Fruit fly (Drosophila melanogaster) whole organism, prepupa: ENCODE results near the gene Spg7.
A peak's percentile ranks its signal among the peaks of the same experiment; 100 is the strongest.

Source experiments
- Blimp-1 ChIP-seq: fragments of 200-800 bp; sonication (Bioruptor generic); optimal IDR thresholded peaks from 3 replicates; lab custom pipeline; 2017; ENCODE audit warnings: missing biosample characterization, missing genetic modification characterization, mild to moderate bottlenecking, moderate library complexity, missing genetic modification reagents
- CG10631 ChIP-seq: fragments of 200-800 bp; sonication (Bioruptor generic); optimal IDR thresholded peaks from 2 replicates; lab custom pipeline; 2016; ENCODE audit warnings: missing biosample characterization, missing genetic modification characterization
- CG11902 ChIP-seq: fragments of 200-800 bp; sonication (Bioruptor generic); optimal IDR thresholded peaks from 3 replicates; lab custom pipeline; 2016; ENCODE audit warnings: missing biosample characterization, missing genetic modification characterization
- CG15336 ChIP-seq: fragments of 200-800 bp; sonication (Bioruptor generic); IDR thresholded peaks from 2 replicates; pipeline ENCODE4 v1.3.6; 2022; ENCODE audit warnings: missing biosample characterization, missing genetic modification characterization
- CG16779 ChIP-seq: fragments of 200-800 bp; sonication (Bioruptor generic); optimal IDR thresholded peaks from 3 replicates; lab custom pipeline; 2017; ENCODE audit warnings: missing biosample characterization, mild to moderate bottlenecking, missing genetic modification characterization
- CG3032 ChIP-seq: fragments of 200-800 bp; optimal IDR thresholded peaks from 2 replicates; lab custom pipeline; 2019; ENCODE audit warnings: missing biosample characterization, mild to moderate bottlenecking, missing genetic modification characterization, moderate library complexity
- CG31627 ChIP-seq: fragments of 200-800 bp; sonication (Bioruptor generic); optimal IDR thresholded peaks from 3 replicates; lab custom pipeline; 2016; ENCODE audit warnings: missing biosample characterization, missing genetic modification characterization
- CG32006 ChIP-seq: fragments of 200-800 bp; sonication (Bioruptor generic); optimal IDR thresholded peaks from 3 replicates; lab custom pipeline; 2017; ENCODE audit warnings: missing biosample characterization, mild to moderate bottlenecking, missing genetic modification characterization
- CG4318 ChIP-seq: fragments of 200-800 bp; sonication (Bioruptor generic); optimal IDR thresholded peaks from 3 replicates; lab custom pipeline; 2017; ENCODE audit warnings: missing biosample characterization, mild to moderate bottlenecking, missing genetic modification characterization
- CG6163 ChIP-seq: fragments of 200-800 bp; sonication (Bioruptor generic); IDR thresholded peaks from 3 replicates; pipeline ENCODE4 v1.3.6; 2022; ENCODE audit warnings: missing biosample characterization, missing genetic modification characterization
- CG6276 ChIP-seq: fragments of 200-800 bp; sonication (Bioruptor generic); optimal IDR thresholded peaks from 2 replicates; lab custom pipeline; 2017; ENCODE audit warnings: missing biosample characterization, mild to moderate bottlenecking, missing genetic modification characterization
- CG6792 ChIP-seq: fragments of 200-800 bp; sonication (Bioruptor generic); optimal IDR thresholded peaks from 3 replicates; lab custom pipeline; 2016; ENCODE audit warnings: missing biosample characterization, missing genetic modification characterization
- CG6808 ChIP-seq: fragments of 200-800 bp; sonication (Bioruptor generic); optimal IDR thresholded peaks from 3 replicates; lab custom pipeline; 2017; ENCODE audit warnings: missing biosample characterization, missing genetic modification characterization, mild to moderate bottlenecking, moderate library complexity, missing genetic modification reagents
- CG6854 ChIP-seq: fragments of 200-800 bp; sonication (Bioruptor generic); optimal IDR thresholded peaks from 2 replicates; lab custom pipeline; 2017; ENCODE audit warnings: missing biosample characterization, mild to moderate bottlenecking, missing genetic modification characterization
- CG8119 ChIP-seq: fragments of 200-800 bp; sonication (Bioruptor generic); IDR thresholded peaks from 3 replicates; pipeline ENCODE4 v1.3.6; 2022; ENCODE audit warnings: missing biosample characterization, missing genetic modification characterization
- CG8632 ChIP-seq: fragments of 200-800 bp; sonication (Bioruptor generic); optimal IDR thresholded peaks from 3 replicates; lab custom pipeline; 2016; ENCODE audit warnings: missing biosample characterization, missing genetic modification characterization
- Eip78C ChIP-seq: fragments of 200-800 bp; sonication (Bioruptor generic); peaks from one replicate; lab custom pipeline; 2016; ENCODE audit warnings: missing biosample characterization, missing genetic modification characterization
- Ets96B ChIP-seq: fragments of 200-800 bp; optimal IDR thresholded peaks from 2 replicates; lab custom pipeline; 2019; ENCODE audit warnings: missing biosample characterization, mild to moderate bottlenecking, missing genetic modification characterization, moderate library complexity
- Gug ChIP-seq: fragments of 200-800 bp; sonication (Bioruptor generic); IDR thresholded peaks from 2 replicates; pipeline ENCODE4 v1.3.6; 2022; ENCODE audit warnings: missing biosample characterization, missing genetic modification characterization
- Hr39 ChIP-seq: fragments of 200-800 bp; sonication (Bioruptor generic); optimal IDR thresholded peaks from 2 replicates; lab custom pipeline; 2016; ENCODE audit warnings: missing biosample characterization, missing genetic modification characterization
- Lpt ChIP-seq: fragments of 200-800 bp; sonication (Bioruptor generic); optimal IDR thresholded peaks from 3 replicates; lab custom pipeline; 2016; ENCODE audit warnings: missing biosample characterization, missing genetic modification characterization
- OdsH ChIP-seq: fragments of 200-800 bp; sonication (Bioruptor generic); optimal IDR thresholded peaks from 3 replicates; lab custom pipeline; 2016; ENCODE audit warnings: missing biosample characterization, missing genetic modification characterization
- Smox ChIP-seq: fragments of 200-800 bp; sonication (Bioruptor generic); optimal IDR thresholded peaks from 3 replicates; lab custom pipeline; 2016; ENCODE audit warnings: missing biosample characterization, missing genetic modification characterization
- Sox102F ChIP-seq: fragments of 200-800 bp; sonication (Bioruptor generic); optimal IDR thresholded peaks from 2 replicates; lab custom pipeline; 2016; ENCODE audit warnings: missing biosample characterization, mild to moderate bottlenecking, missing genetic modification characterization
- Sox14 ChIP-seq: fragments of 200-800 bp; sonication (Bioruptor generic); optimal IDR thresholded peaks from 3 replicates; lab custom pipeline; 2016; ENCODE audit warnings: missing biosample characterization, missing genetic modification characterization
- Sox15 ChIP-seq: fragments of 200-800 bp; sonication (Bioruptor generic); optimal IDR thresholded peaks from 3 replicates; lab custom pipeline; 2016; ENCODE audit warnings: missing biosample characterization, missing genetic modification characterization
- achi ChIP-seq: fragments of 200-800 bp; sonication (Bioruptor generic); optimal IDR thresholded peaks from 3 replicates; lab custom pipeline; 2016; ENCODE audit warnings: missing biosample characterization, missing genetic modification characterization
- cyc ChIP-seq: fragments of 200-800 bp; sonication (Bioruptor generic); optimal IDR thresholded peaks from 3 replicates; lab custom pipeline; 2016; ENCODE audit warnings: missing biosample characterization, missing genetic modification characterization
- dsx ChIP-seq: fragments of 200-800 bp; optimal IDR thresholded peaks from 3 replicates; lab custom pipeline; 2019; ENCODE audit warnings: missing biosample characterization, mild to moderate bottlenecking, missing genetic modification characterization, moderate library complexity; ENCODE audit not compliant: poor library complexity, severe bottlenecking
- eg ChIP-seq: fragments of 200-800 bp; sonication (Bioruptor generic); IDR thresholded peaks from 3 replicates; pipeline ENCODE4 v1.3.6; 2022; ENCODE audit warnings: missing biosample characterization, missing genetic modification characterization
- esn ChIP-seq: fragments of 200-800 bp; sonication (Bioruptor generic); optimal IDR thresholded peaks from 2 replicates; lab custom pipeline; 2016; ENCODE audit warnings: missing biosample characterization, mild to moderate bottlenecking, missing genetic modification characterization, moderate library complexity
- fkh ChIP-seq: fragments of 200-800 bp; sonication (Bioruptor generic); optimal IDR thresholded peaks from 3 replicates; lab custom pipeline; 2017; ENCODE audit warnings: missing biosample characterization, mild to moderate bottlenecking, missing genetic modification characterization, moderate library complexity
- lz ChIP-seq: fragments of 200-800 bp; sonication (Bioruptor generic); optimal IDR thresholded peaks from 3 replicates; lab custom pipeline; 2016; ENCODE audit warnings: missing biosample characterization, missing genetic modification characterization
- net ChIP-seq: fragments of 200-800 bp; sonication (Bioruptor generic); optimal IDR thresholded peaks from 3 replicates; lab custom pipeline; 2016; ENCODE audit warnings: missing biosample characterization, missing genetic modification characterization
- pdm3 ChIP-seq: fragments of 200-800 bp; sonication (Bioruptor generic); optimal IDR thresholded peaks from 3 replicates; lab custom pipeline; 2016; ENCODE audit warnings: missing biosample characterization, missing genetic modification characterization
- spab ChIP-seq: fragments of 200-800 bp; sonication (Bioruptor generic); optimal IDR thresholded peaks from 2 replicates; lab custom pipeline; 2017; ENCODE audit warnings: missing biosample characterization, mild to moderate bottlenecking, missing genetic modification characterization, missing genetic modification reagents
- ss ChIP-seq, 2 experiments: fragments of 200-800 bp; sonication (Bioruptor generic); optimal IDR thresholded peaks; 2 replicates in 1 of 2; 3 replicates in 1 of 2; lab custom pipeline; 2017 to 2018; ENCODE audit warnings: mild to moderate bottlenecking in 2 of 2, missing biosample characterization in 2 of 2, missing genetic modification characterization in 2 of 2, moderate library complexity in 1 of 2
- svp ChIP-seq: fragments of 200-800 bp; sonication (Bioruptor generic); peaks from one replicate; lab custom pipeline; 2016; ENCODE audit warnings: missing biosample characterization, missing genetic modification characterization
- topi ChIP-seq: fragments of 200-800 bp; sonication (Bioruptor generic); optimal IDR thresholded peaks from 3 replicates; lab custom pipeline; 2016; ENCODE audit warnings: missing biosample characterization, missing genetic modification characterization
- vri ChIP-seq: fragments of 200-800 bp; sonication (Bioruptor generic); optimal IDR thresholded peaks from 3 replicates; lab custom pipeline; 2016; ENCODE audit warnings: missing biosample characterization, mild to moderate bottlenecking, missing genetic modification characterization

Spg7 gene

DNA sequence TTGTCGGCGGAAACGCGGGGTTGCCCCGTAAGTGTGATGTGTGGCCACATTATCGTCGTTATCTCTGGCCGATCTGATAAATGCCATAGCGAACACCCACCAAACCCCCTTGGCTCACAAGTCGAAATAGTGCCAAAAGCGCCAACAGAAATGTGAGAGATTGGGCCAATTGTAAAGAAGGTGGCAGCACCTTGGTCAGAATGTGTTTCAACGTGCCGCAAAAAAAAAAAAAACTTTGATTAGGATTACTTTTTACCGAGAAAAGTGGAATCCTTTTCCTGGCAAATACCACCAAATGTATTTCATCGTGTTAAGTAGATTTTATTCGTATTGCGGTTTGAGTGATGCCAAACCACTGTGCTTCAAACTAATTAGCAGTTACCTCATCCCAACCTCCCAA, 45.0 kb upstream of the Spg7 start (continued):
- peak; percentile 48 for TF ChIP-seq CG32006
- peak; percentile 5 for TF ChIP-seq Smox

DNA sequence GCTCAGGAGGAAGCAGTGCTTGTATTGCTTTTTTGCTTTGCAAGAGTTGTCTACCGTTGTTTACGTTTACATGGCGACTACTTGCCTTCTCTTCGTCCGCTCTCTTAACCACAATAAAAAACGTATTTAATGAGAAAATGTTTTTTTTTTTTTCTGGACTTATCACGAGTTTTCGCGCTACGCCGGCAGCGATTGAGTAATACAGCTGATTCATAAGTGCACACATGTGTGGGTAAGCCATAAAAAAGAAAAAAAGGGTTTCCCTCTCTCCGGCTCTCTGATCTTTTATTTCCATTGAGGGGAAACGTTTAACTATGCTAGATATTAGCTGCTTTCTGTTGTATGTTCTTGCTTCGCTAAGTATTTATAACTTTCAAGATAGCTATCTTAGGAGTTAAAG, 44.1 kb upstream of the Spg7 start:
- TF ChIP-seq CG6163 (GFP tag; lab: Robert Waterston, UW) (peak; percentile 68; the same call in 2 of the 3 replicates), spab (GFP tag; lab: Kevin White, UChicago) (no peak), net (GFP tag; lab: Kevin White, UChicago) (peak; percentile 16), eg (GFP tag; lab: Robert Waterston, UW) (peak; percentile 66; the same call in 2 of the 3 replicates), lz (no peak), ss (GFP tag; optimal IDR thresholded peaks at IDR 0.05; lab: Kevin White, UChicago) (peak in 1 of 2 experiments; percentile 61), achi (GFP tag; lab: Kevin White, UChicago) (no peak), CG6808 (peak; percentile 53), CG8119 (peak; percentile 68; the same call in 2 of the 3 replicates), CG6792 (GFP tag; lab: Kevin White, UChicago) (no peak), CG11902 (GFP tag; lab: Kevin White, UChicago) (no peak), Ets96B (tag; lab: Kevin White, UChicago) (peak; percentile 15), dsx (GFP tag; lab: Kevin White, UChicago) (peak; percentile 1), CG16779 (tag; lab: Kevin White, UChicago) (peak; percentile 64), CG4318 (no peak), CG15336 (peak; percentile 58), Eip78C (GFP tag; lab: Kevin White, UChicago) (peak; percentile 34), CG3032 (no peak), CG6854 (GFP tag; lab: Kevin White, UChicago) (no peak), Hr39 (GFP tag; lab: Kevin White, UChicago) (no peak), vri (GFP tag; lab: Kevin White, UChicago) (peak; percentile 92)
- TF ChIP-seq, all 60 proteins: peak for 12

DNA sequence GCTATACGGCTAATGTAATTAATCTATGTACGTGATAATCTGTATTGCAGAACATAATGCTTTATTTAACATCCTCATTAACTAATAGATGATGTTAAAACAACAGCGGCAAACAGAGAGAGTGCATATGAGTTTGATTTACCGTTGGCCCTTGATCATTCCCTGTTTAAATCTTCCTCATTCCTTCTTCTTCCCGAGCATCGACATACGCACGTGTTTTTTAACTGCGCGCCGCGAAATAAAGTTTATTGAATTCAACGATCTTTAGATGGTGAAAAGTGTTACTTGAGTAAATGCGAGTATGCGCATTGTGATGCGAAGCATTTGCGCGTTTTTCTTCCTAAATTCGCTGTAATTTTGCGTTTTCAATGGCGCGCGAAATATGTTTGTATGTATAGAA, 42.1 kb upstream of the Spg7 start, which contains the start of gene kirre:
Gene kirre, plus strand, starts transcription at position 301 of the 400 bp plus-strand sequence.
- TF ChIP-seq topi (no peak), CG6276 (no peak), svp (GFP tag; lab: Kevin White, UChicago) (no peak), CG10631 (GFP tag; lab: Kevin White, UChicago) (no peak), Gug (GFP tag; lab: Robert Waterston, UW) (no peak), Lpt (GFP tag; lab: Kevin White, UChicago) (no peak), Sox15 (GFP tag; lab: Kevin White, UChicago) (no peak), pdm3 (GFP tag; lab: Kevin White, UChicago) (no peak)

DNA sequence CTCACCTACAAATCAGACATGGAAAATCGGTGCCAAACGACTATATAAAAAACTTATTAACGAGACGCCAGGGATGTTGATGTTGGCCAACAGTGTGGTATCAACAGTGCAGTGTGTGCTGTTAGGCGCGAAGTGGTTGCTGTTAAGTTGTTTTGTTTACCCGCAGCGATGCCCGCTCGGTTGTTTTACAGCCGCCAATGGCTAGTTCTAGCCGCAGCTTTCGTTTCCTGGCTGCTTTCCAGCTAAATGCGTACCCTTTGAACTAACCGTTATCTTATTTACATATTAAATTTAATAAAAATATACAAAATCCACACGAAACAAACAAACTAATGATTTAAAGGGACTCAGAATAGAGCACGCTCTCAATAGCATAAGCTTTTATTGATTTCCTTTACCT, 40.7 kb upstream of the Spg7 start, which contains the start of gene crm:
Gene crm, minus strand, starts transcription at position 111 of the 400 bp plus-strand sequence.
- no peak for TF ChIP-seq OdsH (GFP tag; lab: Kevin White, UChicago)
- peak; percentile 99 for TF ChIP-seq fkh (GFP tag; lab: Kevin White, UChicago)
- no peak for TF ChIP-seq CG15336
- peak; percentile 45 for TF ChIP-seq Sox14 (GFP tag; lab: Kevin White, UChicago)

DNA sequence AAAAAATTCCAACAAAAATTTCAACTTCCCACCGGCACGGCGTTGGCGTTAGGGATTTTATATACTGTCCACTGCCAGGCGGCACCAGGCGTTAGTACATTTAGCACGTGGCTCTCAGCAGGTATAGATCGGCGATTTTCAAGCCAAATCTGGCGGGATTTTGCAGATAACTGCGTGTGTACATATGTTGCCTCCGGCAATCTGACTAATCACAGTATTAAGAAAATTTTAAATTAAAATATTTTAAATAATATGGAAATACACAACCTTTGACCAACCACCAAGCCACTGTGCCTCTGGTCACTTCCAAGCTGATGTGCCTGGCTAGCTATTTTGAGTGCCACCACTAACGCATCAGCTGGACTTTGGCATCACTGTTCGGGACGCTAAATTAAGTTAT, 34.1 kb upstream of the Spg7 start, which contains the start of the genes ttm50 and CG2712:
Gene ttm50, minus strand, starts transcription at position 64 of the 400 bp plus-strand sequence.
Gene CG2712, plus strand, starts transcription at position 343 of the 400 bp plus-strand sequence.
- peak; percentile 43 for TF ChIP-seq esn (GFP tag; lab: Kevin White, UChicago)
- peak; percentile 72 for TF ChIP-seq Eip78C (GFP tag; lab: Kevin White, UChicago)
- TF ChIP-seq spab (GFP tag; lab: Kevin White, UChicago), result no peak
- TF ChIP-seq lz, result peak; percentile 58
- peak; percentile 60 for TF ChIP-seq CG3032
- TF ChIP-seq cyc (GFP tag; lab: Kevin White, UChicago), result peak; percentile 45
- TF ChIP-seq CG31627 (GFP tag; lab: Kevin White, UChicago), result peak; percentile 30
- no peak for TF ChIP-seq Blimp-1
- TF ChIP-seq CG8632 (GFP tag; lab: Kevin White, UChicago), result no peak
- TF ChIP-seq Gug (GFP tag; lab: Robert Waterston, UW), result peak; percentile 42
- no peak for TF ChIP-seq Sox102F (GFP tag; lab: Kevin White, UChicago)
- no peak for TF ChIP-seq CG6808
- 0 out of 2 replicates have a peak, but pooled peaks have one; percentile 23 for TF ChIP-seq CG15336
- peak; percentile 24 for TF ChIP-seq Sox15 (GFP tag; lab: Kevin White, UChicago)
